Fruit fly (Drosophila melanogaster) whole organism: ENCODE data around the gene Drsl1.

Source experiments
- CG8478 ChIP-seq: fragments of >200 bp; optimal IDR thresholded peaks from 2 replicates; lab custom pipeline; 2018; ENCODE audit warnings: inconsistent platforms
- Dll ChIP-seq: fragments of >200 bp; optimal IDR thresholded peaks from 2 replicates; lab custom pipeline; 2017
- EcR ChIP-seq, 2 experiments: fragments of >200 bp; optimal IDR thresholded peaks; 2 replicates each; lab custom pipeline; 2017; ENCODE audit warnings: missing biosample characterization in 2 of 2, missing genetic modification characterization in 2 of 2, missing genetic modification reagents in 2 of 2
- pan ChIP-seq: fragments of >200 bp; optimal IDR thresholded peaks from 2 replicates; lab custom pipeline; 2017
- psq ChIP-seq: fragments of >200 bp; optimal IDR thresholded peaks from 2 replicates; lab custom pipeline; 2017
- usp ChIP-seq: fragments of >200 bp; optimal IDR thresholded peaks from 2 replicates; lab custom pipeline; 2017; ENCODE audit warnings: missing biosample characterization, missing genetic modification characterization, mixed read lengths

Drsl1 gene

DNA sequence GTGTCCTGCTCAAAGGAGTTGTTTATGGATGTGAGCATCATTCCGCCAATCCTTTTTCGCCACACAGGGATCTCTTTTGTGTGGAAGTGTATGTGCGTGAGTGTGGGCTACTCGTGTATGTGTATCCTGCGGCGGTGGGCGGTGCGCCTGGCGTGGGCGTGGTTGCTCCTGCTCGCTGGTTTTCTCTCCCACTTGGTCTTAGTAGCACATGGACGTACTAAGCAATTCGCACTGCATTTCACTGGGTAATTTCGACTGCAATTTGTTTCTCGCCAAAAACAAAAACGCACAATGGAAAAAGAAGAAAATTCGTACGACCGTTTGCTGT, 10.0 kb downstream of the Drsl1 start:
- no peak for TF ChIP-seq CG8478
- TF ChIP-seq Dll (lab: Kevin White, UChicago), result no peak
- no peak for TF ChIP-seq EcR (GFP tag; optimal IDR thresholded peaks at IDR 0.05; lab: Kevin White, UChicago)

DNA sequence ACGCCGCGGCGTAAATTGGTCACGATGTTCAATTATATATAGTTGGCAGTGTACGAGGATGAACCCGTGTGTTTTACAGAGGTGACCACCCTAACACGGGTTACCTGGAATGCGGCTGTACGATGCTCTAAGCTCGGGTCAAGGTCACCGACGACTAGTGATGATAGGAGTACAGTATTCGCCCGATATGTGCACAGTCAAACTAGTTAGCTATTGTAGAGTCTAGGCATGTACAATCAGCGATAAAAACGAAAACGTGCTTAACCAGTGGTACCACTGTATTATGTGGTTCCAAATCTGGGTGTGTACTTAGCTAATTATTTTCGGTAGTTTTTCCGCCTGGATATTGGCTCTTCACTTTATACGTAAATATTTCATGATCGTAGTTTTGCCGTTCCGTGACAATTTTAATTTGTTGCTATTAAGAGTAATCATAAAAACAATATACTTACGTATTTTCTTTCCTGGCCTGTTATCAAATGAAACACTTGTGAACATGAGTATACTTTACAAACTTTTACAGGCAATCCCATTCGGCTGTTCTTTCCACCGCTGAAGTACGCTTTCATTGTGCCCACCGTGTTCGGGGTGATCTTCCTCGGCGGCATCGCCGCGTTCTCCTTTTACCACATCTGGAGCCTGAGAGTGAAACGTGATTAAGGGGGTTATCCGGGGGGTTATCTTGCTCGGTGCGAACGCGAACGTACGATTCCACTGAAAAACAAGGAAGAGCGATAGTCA, 15.4 kb downstream of the Drsl1 start:
- no peak for TF ChIP-seq pan (lab: Kevin White, UChicago)
- TF ChIP-seq Dll (lab: Kevin White, UChicago), result no peak
- TF ChIP-seq EcR (GFP tag; optimal IDR thresholded peaks at IDR 0.05; lab: Kevin White, UChicago), result no peak
- TF ChIP-seq CG8478, result no peak
- TF ChIP-seq usp (GFP tag; lab: Kevin White, UChicago), result no peak
- TF ChIP-seq psq (lab: Kevin White, UChicago), result no peak

DNA sequence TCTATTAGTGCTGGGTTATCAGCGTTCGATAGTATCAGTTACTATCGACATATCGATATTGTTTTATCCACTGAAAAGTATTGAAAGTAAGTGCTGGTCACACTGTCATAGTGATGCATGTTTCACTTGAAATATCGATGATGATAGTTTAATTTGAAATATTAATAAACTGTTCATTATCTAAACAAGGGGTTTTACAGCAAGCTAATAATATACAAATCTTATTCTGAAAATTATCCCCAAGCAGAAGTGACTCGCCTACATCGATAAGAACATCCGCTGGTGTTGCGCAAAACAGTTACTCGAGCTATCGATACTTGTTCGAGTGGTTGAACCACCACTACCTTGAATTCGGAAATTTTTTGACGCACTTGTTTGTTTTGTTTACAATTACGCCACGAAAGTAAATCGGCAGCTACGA, 16.4 kb downstream of the Drsl1 start, which contains the start of the genes PIG-C, CG12016 and Dpm2:
Gene PIG-C (minus strand): TSS at position 10 of the 421 bp plus-strand sequence.
Gene CG12016 (plus strand): TSS at position 333 of the 421 bp plus-strand sequence.
Gene Dpm2 (plus strand): TSS at position 333 of the 421 bp plus-strand sequence.
- no peak for TF ChIP-seq Dll (lab: Kevin White, UChicago)
- TF ChIP-seq psq (lab: Kevin White, UChicago), result no peak
- no peak for TF ChIP-seq usp (GFP tag; lab: Kevin White, UChicago)
- no peak for TF ChIP-seq pan (lab: Kevin White, UChicago)
- no peak for TF ChIP-seq EcR (GFP tag; optimal IDR thresholded peaks at IDR 0.05; lab: Kevin White, UChicago)
- no peak for TF ChIP-seq CG8478

DNA sequence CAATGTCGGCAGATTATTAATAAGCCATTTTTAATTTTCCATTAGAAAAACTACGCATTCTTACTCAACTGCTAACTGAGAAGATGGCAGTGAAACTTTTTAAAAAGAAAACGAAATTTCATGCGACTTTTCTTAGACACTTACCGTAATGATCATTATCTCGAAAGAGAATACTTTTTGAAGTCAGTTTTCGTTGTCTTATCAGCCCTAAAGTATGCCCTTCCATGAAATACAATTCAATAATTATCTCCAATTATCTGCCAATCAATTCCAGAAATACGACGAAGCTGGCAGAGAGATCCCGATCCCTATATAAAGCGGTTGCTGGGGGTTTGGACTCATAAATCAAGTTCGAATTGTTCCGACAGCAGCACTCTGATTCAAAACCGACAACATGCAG, 19.1 kb downstream of the Drsl1 start, which contains the start of gene Drsl5:
Gene Drsl5 (plus strand): TSS at position 341 of the 400 bp plus-strand sequence.
- TF ChIP-seq CG8478, result no peak
- no peak for TF ChIP-seq Dll (lab: Kevin White, UChicago)
- no peak for TF ChIP-seq usp (GFP tag; lab: Kevin White, UChicago)

DNA sequence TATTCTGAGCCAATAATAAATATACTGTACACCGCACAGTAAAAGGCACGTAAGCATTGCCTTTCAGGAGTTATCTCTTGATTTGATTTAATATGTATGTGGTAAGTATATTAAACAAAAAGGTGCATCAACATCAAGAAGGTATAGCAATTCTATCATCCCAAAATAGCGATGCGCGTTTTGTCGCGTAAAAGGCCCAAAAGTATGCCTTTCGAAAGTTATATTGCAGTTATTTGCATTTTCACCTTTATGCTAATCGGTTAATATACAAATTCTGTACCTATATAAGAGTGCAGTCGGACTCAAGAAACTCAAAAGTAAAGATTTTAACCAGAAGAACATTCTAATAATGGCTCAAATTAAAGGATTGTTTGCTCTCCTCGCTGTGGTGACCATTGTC, 20.3 kb downstream of the Drsl1 start, which contains the start of gene Drsl4:
Gene Drsl4 (plus strand): TSS at position 333 of the 400 bp plus-strand sequence.
- TF ChIP-seq pan (lab: Kevin White, UChicago), result no peak
- no peak for TF ChIP-seq psq (lab: Kevin White, UChicago)
- no peak for TF ChIP-seq Dll (lab: Kevin White, UChicago)
- TF ChIP-seq usp (GFP tag; lab: Kevin White, UChicago), result no peak
- no peak for TF ChIP-seq EcR (GFP tag; optimal IDR thresholded peaks at IDR 0.05; lab: Kevin White, UChicago)
- TF ChIP-seq CG8478, result no peak

dm6 chr3L:3314696-3315095, 20.9 kb downstream of the Drsl1 start, which contains the start of gene Drsl3:
Gene Drsl3, plus strand, starts transcription at chr3L:3314996.
- TF ChIP-seq EcR (GFP tag; optimal IDR thresholded peaks at IDR 0.05; lab: Kevin White, UChicago) (no peak), CG8478 (no peak), Dll (lab: Kevin White, UChicago) (no peak), psq (lab: Kevin White, UChicago) (no peak), pan (lab: Kevin White, UChicago) (no peak), usp (GFP tag; lab: Kevin White, UChicago) (no peak)

DNA sequence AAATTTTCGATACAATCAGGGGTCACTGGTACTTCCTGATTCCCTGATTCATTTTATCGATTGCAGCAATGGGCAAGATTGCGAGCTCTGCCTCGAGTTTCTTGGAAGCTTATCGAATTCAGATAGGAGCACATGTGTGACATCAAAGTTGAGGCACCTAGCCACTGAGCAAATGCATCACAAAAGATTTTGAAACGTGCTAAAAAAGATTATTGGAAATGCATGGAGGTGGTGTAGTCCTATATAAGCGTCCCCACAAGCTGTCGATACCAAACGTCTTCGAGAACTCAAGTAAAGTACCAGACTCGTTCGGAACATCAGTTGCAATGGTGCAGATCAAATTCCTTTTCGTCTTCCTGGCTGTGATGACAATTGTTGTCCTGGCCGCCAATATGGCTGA, 21.5 kb downstream of the Drsl1 start, which contains the start of gene Drsl2:
Gene Drsl2 (plus strand): TSS at position 301 of the 400 bp plus-strand sequence.
- TF ChIP-seq psq (lab: Kevin White, UChicago) (no peak), pan (lab: Kevin White, UChicago) (no peak), EcR (GFP tag; optimal IDR thresholded peaks at IDR 0.05; lab: Kevin White, UChicago) (no peak), usp (GFP tag; lab: Kevin White, UChicago) (no peak), CG8478 (no peak), Dll (lab: Kevin White, UChicago) (no peak)

DNA sequence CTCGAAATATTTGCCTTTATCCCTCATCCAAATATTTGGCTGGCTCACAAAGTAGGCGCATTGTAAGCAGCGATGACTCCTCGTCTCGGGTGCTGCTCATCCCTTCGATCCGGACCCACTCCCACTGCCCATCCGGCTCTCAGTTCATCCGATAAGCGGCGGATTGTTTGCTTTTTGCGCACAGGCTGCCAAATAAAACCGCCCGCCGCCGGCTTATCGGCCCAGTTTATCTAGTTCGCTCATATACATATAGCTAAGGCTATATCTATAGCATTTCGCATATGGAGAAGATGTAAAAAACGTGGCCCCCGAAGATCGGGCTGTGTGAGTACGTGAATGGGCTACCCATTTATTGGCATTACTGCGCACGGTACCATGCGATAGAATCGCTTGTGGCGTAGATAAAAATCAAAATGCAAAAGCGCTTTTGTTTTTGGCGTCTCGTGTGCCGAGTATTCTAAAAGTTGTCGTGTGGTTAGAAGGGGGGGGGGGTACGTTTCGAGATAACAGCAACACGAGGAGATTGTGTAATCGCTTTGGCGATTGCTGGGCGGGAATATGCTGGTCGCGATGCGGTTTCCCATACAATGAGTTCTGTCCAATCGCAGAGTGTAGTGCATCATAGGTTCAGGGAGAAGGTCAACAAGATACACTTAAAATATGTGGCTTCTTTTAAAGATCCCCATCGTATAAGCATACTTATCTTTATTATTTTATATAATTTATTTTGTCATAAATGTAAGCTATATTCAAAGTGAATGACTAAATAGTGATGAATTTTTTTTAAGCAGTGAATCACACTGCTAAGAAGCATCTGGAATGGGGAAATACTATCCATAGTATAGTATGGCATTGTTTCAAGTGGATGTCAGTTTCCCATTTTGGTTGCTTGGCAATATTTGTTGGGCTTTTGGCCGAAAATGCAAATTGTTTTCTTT, 26.6 kb downstream of the Drsl1 start:
- TF ChIP-seq pan (lab: Kevin White, UChicago) (no peak), CG8478 (no peak), psq (lab: Kevin White, UChicago) (no peak), Dll (lab: Kevin White, UChicago) (no peak), EcR (GFP tag; optimal IDR thresholded peaks at IDR 0.05; lab: Kevin White, UChicago) (no peak), usp (GFP tag; lab: Kevin White, UChicago) (no peak)

dm6 chr3L:3307593-3307992, 28.0 kb downstream of the Drsl1 start:
- TF ChIP-seq psq (lab: Kevin White, UChicago), result no peak
- no peak for TF ChIP-seq EcR (GFP tag; optimal IDR thresholded peaks at IDR 0.05; lab: Kevin White, UChicago)
- TF ChIP-seq CG8478, result no peak
- TF ChIP-seq Dll (lab: Kevin White, UChicago), result no peak
- no peak for TF ChIP-seq pan (lab: Kevin White, UChicago)
- no peak for TF ChIP-seq usp (GFP tag; lab: Kevin White, UChicago)

- no peak for TF ChIP-seq psq (lab: Kevin White, UChicago)
Measured at dm6 chr3L:3306515-3306914, 29.1 kb downstream of the Drsl1 start.

- TF ChIP-seq Dll (lab: Kevin White, UChicago) (no peak), usp (GFP tag; lab: Kevin White, UChicago) (no peak), EcR (GFP tag; optimal IDR thresholded peaks at IDR 0.05; lab: Kevin White, UChicago) (no peak), pan (lab: Kevin White, UChicago) (no peak), CG8478 (no peak), psq (lab: Kevin White, UChicago) (no peak)
Measured at dm6 chr3L:3305430-3305829, 30.2 kb downstream of the Drsl1 start.
